Fruit fly (Drosophila melanogaster) whole organism, embryonic: ENCODE results near the gene CG42685.

Experiments
- Atf3 ChIP-seq: fragments of 200-800 bp; sonication (Bioruptor generic); optimal IDR thresholded peaks from 3 replicates; lab custom pipeline; 2016; ENCODE audit warnings: missing biosample characterization, missing genetic modification characterization
- CG10274 ChIP-seq: fragments of 200-800 bp; sonication (Bioruptor generic); optimal IDR thresholded peaks from 3 replicates; lab custom pipeline; 2017; ENCODE audit warnings: missing biosample characterization, mild to moderate bottlenecking, missing genetic modification characterization
- CG10979 ChIP-seq: fragments of 200-800 bp; sonication (Bioruptor generic); optimal IDR thresholded peaks from 2 replicates; lab custom pipeline; 2018; ENCODE audit warnings: missing biosample characterization, mild to moderate bottlenecking, missing genetic modification characterization, moderate library complexity
- CG14667 ChIP-seq: fragments of 200-800 bp; sonication (Bioruptor generic); IDR thresholded peaks from 2 replicates; pipeline ENCODE4 v1.3.6; 2022; ENCODE audit warnings: missing biosample characterization, missing genetic modification characterization
- CG15479 ChIP-seq: fragments of 200-800 bp; sonication (Bioruptor generic); optimal IDR thresholded peaks from 3 replicates; lab custom pipeline; 2019; ENCODE audit warnings: missing biosample characterization, mild to moderate bottlenecking, missing genetic modification characterization, moderate library complexity
- CG16779 ChIP-seq: fragments of 200-800 bp; sonication (Bioruptor generic); IDR thresholded peaks from 2 replicates; pipeline ENCODE4 v1.3.6; 2022; ENCODE audit warnings: missing biosample characterization, missing genetic modification characterization
- CG17359 ChIP-seq: fragments of 200-800 bp; sonication (Bioruptor generic); optimal IDR thresholded peaks from 3 replicates; lab custom pipeline; 2018; ENCODE audit warnings: missing biosample characterization, mild to moderate bottlenecking, missing genetic modification characterization, moderate library complexity
- CG17912 ChIP-seq: fragments of 200-800 bp; sonication (Bioruptor generic); optimal IDR thresholded peaks from 2 replicates; lab custom pipeline; 2018; ENCODE audit warnings: missing biosample characterization, mild to moderate bottlenecking, missing genetic modification characterization
- CG18262 ChIP-seq: fragments of 200-800 bp; optimal IDR thresholded peaks from 3 replicates; lab custom pipeline; 2019; ENCODE audit warnings: missing biosample characterization, mild to moderate bottlenecking, missing genetic modification characterization, moderate library complexity
- CG31441 ChIP-seq: fragments of 200-800 bp; sonication (Bioruptor generic); IDR thresholded peaks from 2 replicates; pipeline ENCODE4 v1.3.6; 2022; ENCODE audit warnings: missing biosample characterization, missing genetic modification characterization
- CG32772 ChIP-seq: fragments of 200-800 bp; sonication (Bioruptor generic); IDR thresholded peaks from 2 replicates; pipeline ENCODE4 v1.3.6; 2022; ENCODE audit warnings: missing biosample characterization, missing genetic modification characterization
- CG34376 ChIP-seq: fragments of 200-800 bp; sonication (Bioruptor generic); optimal IDR thresholded peaks from 2 replicates; lab custom pipeline; 2018; ENCODE audit warnings: missing biosample characterization, mild to moderate bottlenecking, missing genetic modification characterization
- CG4730 ChIP-seq: fragments of 200-800 bp; sonication (Bioruptor generic); IDR thresholded peaks from 2 replicates; pipeline ENCODE4 v1.3.6; 2022; ENCODE audit warnings: missing biosample characterization, missing genetic modification characterization
- CG6683 ChIP-seq: fragments of 200-800 bp; sonication (Bioruptor generic); optimal IDR thresholded peaks from 2 replicates; lab custom pipeline; 2017; ENCODE audit warnings: missing biosample characterization, mild to moderate bottlenecking, missing genetic modification characterization, missing genetic modification reagents
- CG7786 ChIP-seq: fragments of 200-800 bp; sonication (Bioruptor generic); optimal IDR thresholded peaks from 2 replicates; lab custom pipeline; 2016; ENCODE audit warnings: missing biosample characterization, missing genetic modification characterization
- CG8765 ChIP-seq: fragments of 200-800 bp; sonication (Bioruptor generic); IDR thresholded peaks from 2 replicates; pipeline ENCODE4 v1.3.6; 2022; ENCODE audit warnings: missing biosample characterization, missing genetic modification characterization
- Dek ChIP-seq: fragments of 200-800 bp; sonication (Bioruptor generic); optimal IDR thresholded peaks from 3 replicates; lab custom pipeline; 2019; ENCODE audit warnings: missing biosample characterization, mild to moderate bottlenecking, missing genetic modification characterization, moderate library complexity
- Eip74EF ChIP-seq, 2 experiments: fragments of 200-800 bp in 1 of 2; fragments of >200 bp in 1 of 2; sonication (Bioruptor generic) in 1 of 2; optimal IDR thresholded peaks; 2 replicates each; lab custom pipeline; 2017 to 2019; ENCODE audit warnings: missing biosample characterization in 2 of 2, missing genetic modification characterization in 2 of 2, mild to moderate bottlenecking in 1 of 2, moderate library complexity in 1 of 2
- Ets65A ChIP-seq: fragments of 200-800 bp; sonication (Bioruptor generic); peaks from one replicate; lab custom pipeline; 2016; ENCODE audit warnings: missing biosample characterization, missing genetic modification characterization
- H15 ChIP-seq: fragments of 200-800 bp; sonication (Bioruptor generic); IDR thresholded peaks from 3 replicates; pipeline ENCODE4 v1.3.6; 2022; ENCODE audit warnings: missing biosample characterization, missing genetic modification characterization
- HHEX ChIP-seq: fragments of 200-800 bp; sonication (Bioruptor generic); optimal IDR thresholded peaks from 3 replicates; lab custom pipeline; 2017; ENCODE audit warnings: missing biosample characterization, mild to moderate bottlenecking, missing genetic modification characterization, missing genetic modification reagents
- Hr39 ChIP-seq: fragments of >200 bp; optimal IDR thresholded peaks from 2 replicates; lab custom pipeline; 2017
- MBD-R2 ChIP-seq: fragments of 200-800 bp; sonication (Bioruptor generic); IDR thresholded peaks from 2 replicates; pipeline ENCODE4 v1.3.6; 2022; ENCODE audit warnings: missing biosample characterization, missing genetic modification characterization
- Myb ChIP-seq: fragments of 200-800 bp; sonication (Bioruptor generic); optimal IDR thresholded peaks from 2 replicates; lab custom pipeline; 2016; ENCODE audit warnings: missing biosample characterization, missing genetic modification characterization
- NC2α ChIP-seq: fragments of 200-800 bp; sonication (Bioruptor generic); optimal IDR thresholded peaks from 2 replicates; lab custom pipeline; 2016; ENCODE audit warnings: missing biosample characterization, missing genetic modification characterization
- Opbp ChIP-seq: fragments of 200-800 bp; sonication (Bioruptor generic); IDR thresholded peaks from 3 replicates; pipeline ENCODE4 v1.3.6; 2022; ENCODE audit warnings: missing biosample characterization, missing genetic modification characterization; ENCODE audit not compliant: partially characterized antibody
- PHDP ChIP-seq: fragments of 200-800 bp; sonication (Bioruptor generic); optimal IDR thresholded peaks from 3 replicates; lab custom pipeline; 2018; ENCODE audit warnings: missing biosample characterization, mild to moderate bottlenecking, missing genetic modification characterization, moderate library complexity
- Ptx1 ChIP-seq: fragments of 200-800 bp; sonication (Bioruptor generic); IDR thresholded peaks from 2 replicates; pipeline ENCODE4 v1.3.6; 2022; ENCODE audit warnings: missing biosample characterization, missing genetic modification characterization
- TFAM ChIP-seq: fragments of 200-800 bp; sonication (Bioruptor generic); optimal IDR thresholded peaks from 2 replicates; lab custom pipeline; 2017; ENCODE audit warnings: missing biosample characterization, missing genetic modification characterization, inconsistent platforms
- Trl ChIP-seq, 3 experiments: fragments of >200 bp in 2 of 3; fragments of 200-800 bp in 1 of 3; sonication (Bioruptor generic) in 1 of 3; optimal IDR thresholded peaks; 2 replicates in 1 of 3; 3 replicates in 2 of 3; lab custom pipeline; 2016 to 2017; ENCODE audit warnings: missing biosample characterization in 1 of 3, missing genetic modification characterization in 1 of 3
- ato ChIP-seq: fragments of 200-800 bp; sonication (Bioruptor generic); IDR thresholded peaks from 2 replicates; pipeline ENCODE4 v1.3.6; 2022; ENCODE audit warnings: missing biosample characterization, missing genetic modification characterization; ENCODE audit not compliant: partially characterized antibody
- br ChIP-seq: fragments of >200 bp; optimal IDR thresholded peaks from 2 replicates; lab custom pipeline; 2017
- chinmo ChIP-seq: fragments of 200-800 bp; sonication (Bioruptor generic); IDR thresholded peaks from 4 replicates; pipeline ENCODE4 v1.3.6; 2022; ENCODE audit warnings: missing biosample characterization, missing genetic modification characterization; ENCODE audit not compliant: partially characterized antibody
- crol ChIP-seq: fragments of 200-800 bp; sonication (Bioruptor generic); IDR thresholded peaks from 2 replicates; pipeline ENCODE4 v1.3.6; 2022; ENCODE audit warnings: missing biosample characterization, missing genetic modification characterization
- da ChIP-seq: fragments of 200-800 bp; sonication (Bioruptor generic); optimal IDR thresholded peaks from 2 replicates; lab custom pipeline; 2016; ENCODE audit warnings: missing biosample characterization, missing genetic modification characterization
- dm ChIP-seq: fragments of 200-800 bp; sonication (Bioruptor generic); optimal IDR thresholded peaks from 3 replicates; lab custom pipeline; 2016; ENCODE audit warnings: missing biosample characterization, missing genetic modification characterization
- en ChIP-seq: fragments of 200-800 bp; sonication (Bioruptor generic); optimal IDR thresholded peaks from 2 replicates; lab custom pipeline; 2016; ENCODE audit warnings: missing biosample characterization, missing genetic modification characterization
- gsb-n ChIP-seq: fragments of 200-800 bp; sonication (Bioruptor generic); optimal IDR thresholded peaks from 3 replicates; lab custom pipeline; 2018; ENCODE audit warnings: missing biosample characterization, mild to moderate bottlenecking, missing genetic modification characterization
- kah ChIP-seq: fragments of 200-800 bp; sonication (Bioruptor generic); optimal IDR thresholded peaks from 2 replicates; lab custom pipeline; 2018; ENCODE audit warnings: missing biosample characterization, mild to moderate bottlenecking, missing genetic modification characterization
- klu ChIP-seq: fragments of 200-800 bp; sonication (Bioruptor generic); IDR thresholded peaks from 2 replicates; pipeline ENCODE4 v1.3.6; 2022; ENCODE audit warnings: missing biosample characterization, missing genetic modification characterization
- ranshi ChIP-seq: fragments of 200-800 bp; sonication (Bioruptor generic); IDR thresholded peaks from 2 replicates; pipeline ENCODE4 v1.3.6; 2022; ENCODE audit warnings: missing biosample characterization, missing genetic modification characterization
- rib ChIP-seq: fragments of 200-800 bp; sonication (Bioruptor generic); IDR thresholded peaks from 2 replicates; pipeline ENCODE4 v1.3.6; 2022; ENCODE audit warnings: missing biosample characterization, missing genetic modification characterization
- row ChIP-seq: fragments of 200-800 bp; sonication (Bioruptor generic); IDR thresholded peaks from 3 replicates; pipeline ENCODE4 v1.3.6; 2022; ENCODE audit warnings: missing biosample characterization, missing genetic modification characterization
- sc ChIP-seq, 3 experiments: fragments of >200 bp in 2 of 3; fragments of 200-800 bp in 1 of 3; sonication (Bioruptor generic) in 1 of 3; optimal IDR thresholded peaks; 2 replicates in 2 of 3; 3 replicates in 1 of 3; lab custom pipeline; 2017; ENCODE audit warnings: mild to moderate bottlenecking in 1 of 3, missing biosample characterization in 1 of 3, missing genetic modification characterization in 1 of 3, missing genetic modification reagents in 1 of 3
- shn ChIP-seq: fragments of 200-800 bp; sonication (Bioruptor generic); optimal IDR thresholded peaks from 3 replicates; lab custom pipeline; 2016; ENCODE audit warnings: missing biosample characterization, missing genetic modification characterization
- sima ChIP-seq: fragments of 200-800 bp; sonication (Bioruptor generic); optimal IDR thresholded peaks from 2 replicates; lab custom pipeline; 2016; ENCODE audit warnings: missing biosample characterization, missing genetic modification characterization
- sqz ChIP-seq: fragments of 200-800 bp; sonication (Bioruptor generic); optimal IDR thresholded peaks from 3 replicates; lab custom pipeline; 2018; ENCODE audit warnings: missing biosample characterization, mild to moderate bottlenecking, missing genetic modification characterization
- tll ChIP-seq, 2 experiments: fragments of 200-800 bp in 1 of 2; fragments of >200 bp in 1 of 2; sonication (Bioruptor generic) in 1 of 2; optimal IDR thresholded peaks; 2 replicates each; lab custom pipeline; 2017 to 2019; ENCODE audit warnings: missing biosample characterization in 2 of 2, missing genetic modification characterization in 2 of 2, mild to moderate bottlenecking in 1 of 2, moderate library complexity in 1 of 2
- trh ChIP-seq: fragments of 200-800 bp; sonication (Bioruptor generic); optimal IDR thresholded peaks from 2 replicates; lab custom pipeline; 2016; ENCODE audit warnings: missing biosample characterization, missing genetic modification characterization

CG42685 gene

dm6 chr2L:14685637-14686232, 44.2 kb downstream of the CG42685 start (continued):
- TF ChIP-seq CG10274 (GFP tag; lab: Kevin White, UChicago) (peak; percentile 68), CG32772 (GFP tag; lab: Robert Waterston, UW) (0 out of 2 replicates have a peak, but pooled peaks have one; percentile 6), Eip74EF (GFP tag; optimal IDR thresholded peaks at IDR 0.05; lab: Kevin White, UChicago) (peak in 1 of 2 experiments; percentile 60), HHEX (GFP tag; lab: Kevin White, UChicago) (peak; percentile 95), CG16779 (GFP tag; lab: Robert Waterston, UW) (peak; percentile 92), CG10979 (tag; lab: Kevin White, UChicago) (peak; percentile 62), klu (GFP tag; lab: Robert Waterston, UW) (peak; percentile 30; the same call in 1 of the 2 replicates), Opbp (GFP tag; lab: Robert Waterston, UW) (no peak), Ets65A (GFP tag; lab: Kevin White, UChicago) (no peak), dm (GFP tag; lab: Kevin White, UChicago) (peak; percentile 65), gsb-n (tag; lab: Kevin White, UChicago) (peak; percentile 79), da (GFP tag; lab: Kevin White, UChicago) (peak; percentile 63), sc (optimal IDR thresholded peaks at IDR 0.05; lab: Kevin White, UChicago) (no peak), sc (GFP tag; optimal IDR thresholded peaks at IDR 0.05; lab: Kevin White, UChicago) (peak; percentile 75), Dek (tag; lab: Kevin White, UChicago) (peak; percentile 81), Hr39 (lab: Kevin White, UChicago) (no peak), CG4730 (0 out of 2 replicates have a peak, but pooled peaks have one; percentile 25), H15 (peak; percentile 28; the same call in 1 of the 3 replicates), CG34376 (GFP tag; lab: Kevin White, UChicago) (peak; percentile 80), PHDP (tag; lab: Kevin White, UChicago) (peak; percentile 85), CG31441 (peak; percentile 77), en (peak; percentile 71), Myb (peak; percentile 58), ranshi (GFP tag; lab: Robert Waterston, UW) (peak; percentile 61; the same call in 1 of the 2 replicates), shn (GFP tag; lab: Kevin White, UChicago) (peak; percentile 77), kah (peak; percentile 69), CG14667 (GFP tag; lab: Robert Waterston, UW) (no peak), br (no peak), NC2α (GFP tag; lab: Kevin White, UChicago) (peak; percentile 88), CG7786 (peak; percentile 87), row (GFP tag; lab: Robert Waterston, UW) (peak; percentile 12; the same call in 1 of the 3 replicates), CG17359 (peak; percentile 94), sima (GFP tag; lab: Kevin White, UChicago) (peak; percentile 57), rib (GFP tag; lab: Robert Waterston, UW) (peak; percentile 91), Trl (optimal IDR thresholded peaks at IDR 0.05; lab: Kevin White, UChicago) (no peak), Trl (GFP tag; optimal IDR thresholded peaks at IDR 0.05; lab: Kevin White, UChicago) (peak; percentile 96), CG8765 (GFP tag; lab: Robert Waterston, UW) (no peak), ato (GFP tag; lab: Robert Waterston, UW) (no peak), crol (peak; percentile 32), CG6683 (peak; percentile 92), MBD-R2 (GFP tag; lab: Robert Waterston, UW) (peak; percentile 61; the same call in 1 of the 2 replicates), Ptx1 (GFP tag; lab: Robert Waterston, UW) (no peak), sqz (GFP tag; lab: Kevin White, UChicago) (peak; percentile 80), Atf3 (GFP tag; lab: Kevin White, UChicago) (peak; percentile 67), trh (GFP tag; lab: Kevin White, UChicago) (peak; percentile 77), tll (GFP tag; optimal IDR thresholded peaks at IDR 0.05; lab: Kevin White, UChicago) (no peak), TFAM (GFP tag; lab: Kevin White, UChicago) (peak; percentile 60), CG17912 (GFP tag; lab: Kevin White, UChicago) (peak; percentile 76), chinmo (GFP tag; lab: Robert Waterston, UW) (no peak), CG18262 (tag; lab: Kevin White, UChicago) (peak; percentile 71), CG15479 (GFP tag; lab: Kevin White, UChicago) (no peak)
